Worm (Caenorhabditis elegans): Measurements from ENCODE around the gene E02C12.6.

- TF ChIP-seq ets-7 (tag; optimal IDR thresholded peaks at IDR 0.05) (no peak), B0310.2 (tag; optimal IDR thresholded peaks at IDR 0.05) (no peak), pes-1 (GFP tag; IDR thresholded peaks at IDR 0.05) (no peak)
Observed at ce11 chrV:9349687-9350086, 21.2 kb downstream of the E02C12.6 start, which contains the start of gene srx-47.
